5 fruit fly cellular contexts compared by ENCODE assay signal in genomic region chrX:4911765-4912245, dm6.
TF ChIP-seq lines count a peak whose summit lies in the region.

No protein-coding gene starts in this region.

TF ChIP-seq in whole organism, adult, 20 proteins besides CTCF, POLR2A, EP300 and RAD21 (continued from another document):
- TF ChIP-seq bab1 (GFP tag; optimal IDR thresholded peaks at IDR 0.05; lab: Kevin White, UChicago) (peak; percentile 38), cnc (optimal IDR thresholded peaks at IDR 0.05; lab: Kevin White, UChicago) (no peak)

TF ChIP-seq in whole organism, embryonic, 481 proteins besides CTCF, POLR2A, EP300 and RAD21 (continued from another document and continues in another):
- TF ChIP-seq CG31441 (GFP tag; IDR thresholded peaks at IDR 0.05; lab: Robert Waterston, UW) = peak; percentile 19; the same call in 1 of the 2 replicates
- peak; percentile 29 for TF ChIP-seq lbe (GFP tag; optimal IDR thresholded peaks at IDR 0.05; lab: Kevin White, UChicago)
- TF ChIP-seq vvl (GFP tag; IDR thresholded peaks at IDR 0.05; lab: Robert Waterston, UW) = no peak
- TF ChIP-seq Med (GFP tag; lab: Kevin White, UChicago) = peak; percentile 75
- TF ChIP-seq CG12769 (tag; optimal IDR thresholded peaks at IDR 0.05; lab: Kevin White, UChicago) = no peak
- no peak for TF ChIP-seq CG30431 (GFP tag; optimal IDR thresholded peaks at IDR 0.05; lab: Kevin White, UChicago)
- peak; percentile 22 for TF ChIP-seq CG2678 (tag; optimal IDR thresholded peaks at IDR 0.05; lab: Kevin White, UChicago)
- TF ChIP-seq lmd (GFP tag; IDR thresholded peaks at IDR 0.05; lab: Robert Waterston, UW) = peak; percentile 30; the same call in 1 of the 2 replicates
- TF ChIP-seq dpn (GFP tag; optimal IDR thresholded peaks at IDR 0.05; lab: Kevin White, UChicago) = peak in 1 of 2 experiments; percentile 3
- peak; percentile 97 for TF ChIP-seq D19A (tag; optimal IDR thresholded peaks at IDR 0.05; lab: Kevin White, UChicago)
- TF ChIP-seq CG18476 (GFP tag; optimal IDR thresholded peaks at IDR 0.05; lab: Kevin White, UChicago) = no peak
- peak; percentile 6 for TF ChIP-seq CG15269 (tag; optimal IDR thresholded peaks at IDR 0.05; lab: Kevin White, UChicago)
- TF ChIP-seq HLH3B (GFP tag; IDR thresholded peaks at IDR 0.05; lab: Robert Waterston, UW) = 0 out of 2 replicates have a peak, but pooled peaks have one; percentile 9
- TF ChIP-seq Hr51 (GFP tag; optimal IDR thresholded peaks at IDR 0.05; lab: Kevin White, UChicago) = peak in 1 of 2 experiments; percentile 9
- no peak for TF ChIP-seq CG34422 (GFP tag; IDR thresholded peaks at IDR 0.05; lab: Robert Waterston, UW)
- peak; percentile 37 for TF ChIP-seq gem (tag; optimal IDR thresholded peaks at IDR 0.05; lab: Kevin White, UChicago)
- no peak for TF ChIP-seq Adf1 (GFP tag; IDR thresholded peaks at IDR 0.05; lab: Robert Waterston, UW)
- no peak for TF ChIP-seq CG18011 (GFP tag; optimal IDR thresholded peaks at IDR 0.05; lab: Kevin White, UChicago)
- TF ChIP-seq CG33213 (GFP tag; optimal IDR thresholded peaks at IDR 0.05; lab: Kevin White, UChicago) = no peak
- TF ChIP-seq unpg (GFP tag; optimal IDR thresholded peaks at IDR 0.05; lab: Kevin White, UChicago) = peak; percentile 3
- TF ChIP-seq prd (optimal IDR thresholded peaks at IDR 0.05; lab: Kevin White, UChicago) = no peak
- TF ChIP-seq prd (GFP tag; IDR thresholded peaks at IDR 0.05; lab: Robert Waterston, UW) = no peak
- no peak for TF ChIP-seq h (optimal IDR thresholded peaks at IDR 0.05; lab: Kevin White, UChicago)
- TF ChIP-seq ab (GFP tag; optimal IDR thresholded peaks at IDR 0.05; lab: Kevin White, UChicago) = no peak
- no peak for TF ChIP-seq CG7987 (GFP tag; optimal IDR thresholded peaks at IDR 0.05; lab: Kevin White, UChicago)
- TF ChIP-seq CG12104 (GFP tag; optimal IDR thresholded peaks at IDR 0.05; lab: Kevin White, UChicago) = no peak
- TF ChIP-seq hbn (GFP tag; IDR thresholded peaks at IDR 0.05; lab: Robert Waterston, UW; ENCODE audit: partially characterized antibody) = no peak
- peak; percentile 11 for TF ChIP-seq CG10543 (GFP tag; optimal IDR thresholded peaks at IDR 0.05; lab: Kevin White, UChicago)
- TF ChIP-seq MESR4 (GFP tag; optimal IDR thresholded peaks at IDR 0.05; lab: Kevin White, UChicago) = no peak
- TF ChIP-seq CG13424 (tag; optimal IDR thresholded peaks at IDR 0.05; lab: Kevin White, UChicago) = peak; percentile 22
- TF ChIP-seq Doc3 (GFP tag; IDR thresholded peaks at IDR 0.05; lab: Robert Waterston, UW; ENCODE audit: partially characterized antibody) = no peak
- peak in 1 of 2 experiments; percentile 94 for TF ChIP-seq bsh (GFP tag; optimal IDR thresholded peaks at IDR 0.05; lab: Kevin White, UChicago)

TF ChIP-seq in whole organism, prepupa, 60 proteins besides CTCF, POLR2A, EP300 and RAD21 (continued from another document and continues in another):
- TF ChIP-seq CG4318 (GFP tag; optimal IDR thresholded peaks at IDR 0.05; lab: Kevin White, UChicago) (peak; percentile 63), Smox (GFP tag; optimal IDR thresholded peaks at IDR 0.05; lab: Kevin White, UChicago) (peak; percentile 74), Sox14 (GFP tag; optimal IDR thresholded peaks at IDR 0.05; lab: Kevin White, UChicago) (peak; percentile 83), CG1621 (tag; optimal IDR thresholded peaks at IDR 0.05; lab: Kevin White, UChicago) (peak; percentile 52), Eip78C (GFP tag; lab: Kevin White, UChicago) (peak; percentile 89), esn (GFP tag; optimal IDR thresholded peaks at IDR 0.05; lab: Kevin White, UChicago) (peak; percentile 80), Sox102F (GFP tag; optimal IDR thresholded peaks at IDR 0.05; lab: Kevin White, UChicago) (peak; percentile 67), spab (GFP tag; optimal IDR thresholded peaks at IDR 0.05; lab: Kevin White, UChicago) (peak; percentile 80), acj6 (GFP tag; optimal IDR thresholded peaks at IDR 0.05; lab: Kevin White, UChicago) (peak; percentile 60), net (GFP tag; optimal IDR thresholded peaks at IDR 0.05; lab: Kevin White, UChicago) (peak; percentile 73), CG16779 (tag; optimal IDR thresholded peaks at IDR 0.05; lab: Kevin White, UChicago) (peak; percentile 91), achi (GFP tag; optimal IDR thresholded peaks at IDR 0.05; lab: Kevin White, UChicago) (peak; percentile 76), Ets21C (GFP tag; optimal IDR thresholded peaks at IDR 0.05; lab: Kevin White, UChicago) (peak; percentile 58), dac (GFP tag; optimal IDR thresholded peaks at IDR 0.05; lab: Kevin White, UChicago) (peak; percentile 69), CG9139 (GFP tag; optimal IDR thresholded peaks at IDR 0.05; lab: Kevin White, UChicago) (peak; percentile 94), ss (GFP tag; optimal IDR thresholded peaks at IDR 0.05; lab: Kevin White, UChicago) (peak; percentile 94 to 96), Hr39 (GFP tag; optimal IDR thresholded peaks at IDR 0.05; lab: Kevin White, UChicago) (peak; percentile 65), Gug (GFP tag; IDR thresholded peaks at IDR 0.05; lab: Robert Waterston, UW) (peak; percentile 73), Eip75B (GFP tag; optimal IDR thresholded peaks at IDR 0.05; lab: Kevin White, UChicago) (peak; percentile 77), cyc (GFP tag; optimal IDR thresholded peaks at IDR 0.05; lab: Kevin White, UChicago) (peak; percentile 64), CG7368 (GFP tag; optimal IDR thresholded peaks at IDR 0.05; lab: Kevin White, UChicago) (peak; percentile 43), Blimp-1 (GFP tag; optimal IDR thresholded peaks at IDR 0.05; lab: Kevin White, UChicago) (peak; percentile 41), fkh (GFP tag; optimal IDR thresholded peaks at IDR 0.05; lab: Kevin White, UChicago) (no peak), pdm3 (GFP tag; optimal IDR thresholded peaks at IDR 0.05; lab: Kevin White, UChicago) (peak; percentile 81), CG31627 (GFP tag; optimal IDR thresholded peaks at IDR 0.05; lab: Kevin White, UChicago) (peak; percentile 66), CG8319 (GFP tag; optimal IDR thresholded peaks at IDR 0.05; lab: Kevin White, UChicago) (peak; percentile 48), dsx (GFP tag; optimal IDR thresholded peaks at IDR 0.05; lab: Kevin White, UChicago; ENCODE audit: poor library complexity, severe bottlenecking) (peak; percentile 78), CG3919 (GFP tag; optimal IDR thresholded peaks at IDR 0.05; lab: Kevin White, UChicago) (peak; percentile 65), fd59A (GFP tag; optimal IDR thresholded peaks at IDR 0.05; lab: Kevin White, UChicago) (peak; percentile 64), CG8119 (GFP tag; IDR thresholded peaks at IDR 0.05; lab: Robert Waterston, UW) (peak; percentile 85), Hr4 (GFP tag; optimal IDR thresholded peaks at IDR 0.05; lab: Kevin White, UChicago) (peak; percentile 73), OdsH (GFP tag; optimal IDR thresholded peaks at IDR 0.05; lab: Kevin White, UChicago) (peak; percentile 71), CG10631 (GFP tag; optimal IDR thresholded peaks at IDR 0.05; lab: Kevin White, UChicago) (peak; percentile 70)

TF ChIP-seq in whole organism, pupa, 21 proteins besides CTCF, POLR2A, EP300 and RAD21 (continued from another document):
- TF ChIP-seq rn (GFP tag; IDR thresholded peaks at IDR 0.05; lab: Robert Waterston, UW) = peak; percentile 53
TF ChIP-seq in whole organism, pupa: peak in this region for 20.

TF ChIP-seq in whole organism, wandering third instar larva, 38 proteins besides CTCF, POLR2A, EP300 and RAD21 (continued from another document):
- no peak for TF ChIP-seq brk (GFP tag; optimal IDR thresholded peaks at IDR 0.05; lab: Kevin White, UChicago)
- peak in 1 of 2 experiments; percentile 50 for TF ChIP-seq foxo (GFP tag; optimal IDR thresholded peaks at IDR 0.05; lab: Kevin White, UChicago)
- TF ChIP-seq HLH106 (tag; optimal IDR thresholded peaks at IDR 0.05; lab: Kevin White, UChicago) = peak; percentile 58
- TF ChIP-seq dl (GFP tag; optimal IDR thresholded peaks at IDR 0.05; lab: Kevin White, UChicago; ENCODE audit: insufficient read depth in 1 of 2, partially characterized antibody in 2 of 2) = no peak
- TF ChIP-seq Jra (GFP tag; optimal IDR thresholded peaks at IDR 0.05; lab: Kevin White, UChicago) = no peak
- no peak for TF ChIP-seq Hr78 (GFP tag; optimal IDR thresholded peaks at IDR 0.05; lab: Kevin White, UChicago)
